Worm (Caenorhabditis elegans): ENCODE measurements around the gene K12G11.6.

Gene K12G11.6

ce11 chrV:11879732-11880131, 14.4 kb upstream of the K12G11.6 start, which contains the start of gene sulp-5:
sulp-5 (plus strand) TSS chrV:11880032.
- TF ChIP-seq nhr-85 (tag) (peak; percentile 41), grh-1 (GFP tag; IDR thresholded peaks at IDR 0.05) (no peak)

ce11 chrV:11883215-11883614, 10.9 kb upstream of the K12G11.6 start:
- TF ChIP-seq ets-5 (GFP tag; IDR thresholded peaks at IDR 0.05) (no peak), nhr-20 (tag; optimal IDR thresholded peaks at IDR 0.05) (peak; percentile 9), snu-23 (GFP tag; optimal IDR thresholded peaks at IDR 0.05) (peak; percentile 35), hlh-4 (tag; optimal IDR thresholded peaks at IDR 0.05) (no peak), lsy-2 (tag; optimal IDR thresholded peaks at IDR 0.05) (peak in 1 of 2 experiments; percentile 15), grh-1 (GFP tag; IDR thresholded peaks at IDR 0.05) (0 out of 2 replicates have a peak, but pooled peaks have one; percentile 29), lin-15B (tag; optimal IDR thresholded peaks at IDR 0.05) (no peak), lin-14 (GFP tag; optimal IDR thresholded peaks at IDR 0.05) (peak; percentile 49), elt-3 (tag; optimal IDR thresholded peaks at IDR 0.05) (peak in 2 of 6 experiments; percentile 22 to 36), nhr-85 (tag) (peak; percentile 69), nhr-71 (tag; optimal IDR thresholded peaks at IDR 0.05) (peak; percentile 46), zag-1 (tag; optimal IDR thresholded peaks at IDR 0.05) (no peak), nhr-11 (tag; optimal IDR thresholded peaks at IDR 0.05) (no peak), nhr-90 (tag; optimal IDR thresholded peaks at IDR 0.05; ENCODE audit: poor library complexity) (no peak), blmp-1 (tag; optimal IDR thresholded peaks at IDR 0.05) (peak; percentile 8), lin-35 (GFP tag; optimal IDR thresholded peaks at IDR 0.05) (peak in 1 of 2 experiments; percentile 6), nhr-19 (GFP tag; conservative IDR thresholded peaks at IDR 0.05) (peak; percentile 33; the same call in 1 of the 2 replicates)

ce11 chrV:11885087-11885486, 9.0 kb upstream of the K12G11.6 start:
- TF ChIP-seq unc-30 (tag; optimal IDR thresholded peaks at IDR 0.05) (no peak), blmp-1 (tag; optimal IDR thresholded peaks at IDR 0.05) (no peak), snu-23 (GFP tag; optimal IDR thresholded peaks at IDR 0.05) (peak; percentile 40), lir-3 (tag; optimal IDR thresholded peaks at IDR 0.05; ENCODE audit: poor library complexity) (no peak), dsc-1 (tag; optimal IDR thresholded peaks at IDR 0.05) (no peak), ztf-11 (tag; optimal IDR thresholded peaks at IDR 0.05) (no peak), nhr-85 (tag) (peak; percentile 42), mab-9 (GFP tag; IDR thresholded peaks at IDR 0.05) (no peak), nhr-77 (tag; optimal IDR thresholded peaks at IDR 0.05) (peak; percentile 2), jun-1 (tag; optimal IDR thresholded peaks at IDR 0.05) (no peak), efl-1 (optimal IDR thresholded peaks at IDR 0.05) (no peak), efl-1 (GFP tag; optimal IDR thresholded peaks at IDR 0.05 in 1 of 2) (no peak), efl-3 (GFP tag; optimal IDR thresholded peaks at IDR 0.05) (no peak), nhr-237 (tag; optimal IDR thresholded peaks at IDR 0.05) (no peak), alr-1 (tag; optimal IDR thresholded peaks at IDR 0.05; ENCODE audit: borderline replicate concordance) (no peak), nhr-19 (GFP tag; conservative IDR thresholded peaks at IDR 0.05) (peak; percentile 73), lin-35 (GFP tag; optimal IDR thresholded peaks at IDR 0.05) (peak in 1 of 2 experiments; percentile 11), sup-37 (GFP tag; optimal IDR thresholded peaks at IDR 0.05) (no peak), pqm-1 (tag; optimal IDR thresholded peaks at IDR 0.05) (no peak), lin-13 (GFP tag; optimal IDR thresholded peaks at IDR 0.05) (no peak), sox-4 (tag; optimal IDR thresholded peaks at IDR 0.05) (no peak), hlh-4 (tag; optimal IDR thresholded peaks at IDR 0.05) (no peak), egl-27 (tag; optimal IDR thresholded peaks at IDR 0.05) (no peak), lin-39 (tag; optimal IDR thresholded peaks at IDR 0.05) (no peak), lsy-2 (tag; optimal IDR thresholded peaks at IDR 0.05) (peak in 1 of 2 experiments; percentile 9), unc-86 (tag; optimal IDR thresholded peaks at IDR 0.05) (no peak), zag-1 (tag; optimal IDR thresholded peaks at IDR 0.05) (no peak), nhr-11 (tag; optimal IDR thresholded peaks at IDR 0.05) (no peak), aha-1 (tag; optimal IDR thresholded peaks at IDR 0.05) (no peak), fkh-8 (tag; optimal IDR thresholded peaks at IDR 0.05) (no peak), ceh-63 (GFP tag; optimal IDR thresholded peaks at IDR 0.05) (no peak), vab-15 (tag; optimal IDR thresholded peaks at IDR 0.05) (no peak), snpc-4 (tag; optimal IDR thresholded peaks at IDR 0.05) (no peak), elt-3 (tag; optimal IDR thresholded peaks at IDR 0.05) (no peak), rnt-1 (tag; optimal IDR thresholded peaks at IDR 0.05) (peak; percentile 5), nhr-12 (tag; optimal IDR thresholded peaks at IDR 0.05) (no peak), xbp-1 (tag; optimal IDR thresholded peaks at IDR 0.05) (no peak), aly-2 (tag; optimal IDR thresholded peaks at IDR 0.05) (no peak), ztf-4 (tag; optimal IDR thresholded peaks at IDR 0.05) (no peak), C04F5.9 (tag; optimal IDR thresholded peaks at IDR 0.05) (no peak), zip-4 (GFP tag; optimal IDR thresholded peaks at IDR 0.05) (no peak)
